Fruit fly (Drosophila melanogaster): ENCODE results near the gene CG15536.

- TF ChIP-seq GATAd (GFP tag; optimal IDR thresholded peaks at IDR 0.05) (no peak), jim (GFP tag; optimal IDR thresholded peaks at IDR 0.05) (no peak), ey (GFP tag; optimal IDR thresholded peaks at IDR 0.05) (no peak), Hr78 (GFP tag; optimal IDR thresholded peaks at IDR 0.05) (no peak), fru (GFP tag; optimal IDR thresholded peaks at IDR 0.05) (no peak), Jra (GFP tag; optimal IDR thresholded peaks at IDR 0.05) (no peak), Abd-B (GFP tag; optimal IDR thresholded peaks at IDR 0.05) (no peak), Vsx2 (GFP tag; optimal IDR thresholded peaks at IDR 0.05; ENCODE audit: partially characterized antibody) (no peak), br (GFP tag; optimal IDR thresholded peaks at IDR 0.05) (no peak), N (GFP tag; optimal IDR thresholded peaks at IDR 0.05) (no peak), dmrt93B (GFP tag; optimal IDR thresholded peaks at IDR 0.05) (no peak), pan (optimal IDR thresholded peaks at IDR 0.05) (no peak), usp (GFP tag; optimal IDR thresholded peaks at IDR 0.05) (no peak)
Observed at dm6 chr3R:30459066-30459935, 34.3 kb upstream of the CG15536 start, which contains the start of the genes CG2224 and CDase.

All from whole organism, wandering third instar larva.